Fruit fly (Drosophila melanogaster) whole organism: Measurements from ENCODE around the gene CG11755.

Source experiments
- CG8478 ChIP-seq: fragments of >200 bp; optimal IDR thresholded peaks from 2 replicates; lab custom pipeline; 2018; ENCODE audit warnings: inconsistent platforms
- Dll ChIP-seq: fragments of >200 bp; optimal IDR thresholded peaks from 2 replicates; lab custom pipeline; 2017
- EcR ChIP-seq, 2 experiments: fragments of >200 bp; optimal IDR thresholded peaks; 2 replicates each; lab custom pipeline; 2017; ENCODE audit warnings: missing biosample characterization in 2 of 2, missing genetic modification characterization in 2 of 2, missing genetic modification reagents in 2 of 2
- pan ChIP-seq: fragments of >200 bp; optimal IDR thresholded peaks from 2 replicates; lab custom pipeline; 2017
- psq ChIP-seq: fragments of >200 bp; optimal IDR thresholded peaks from 2 replicates; lab custom pipeline; 2017
- usp ChIP-seq: fragments of >200 bp; optimal IDR thresholded peaks from 2 replicates; lab custom pipeline; 2017; ENCODE audit warnings: missing biosample characterization, missing genetic modification characterization, mixed read lengths

The CG11755 gene

dm6 chr3R:8705323-8706097, 28.8 kb downstream of the CG11755 start:
- TF ChIP-seq psq (lab: Kevin White, UChicago) (no peak), pan (lab: Kevin White, UChicago) (no peak), CG8478 (lab: Kevin White, UChicago) (no peak)

DNA sequence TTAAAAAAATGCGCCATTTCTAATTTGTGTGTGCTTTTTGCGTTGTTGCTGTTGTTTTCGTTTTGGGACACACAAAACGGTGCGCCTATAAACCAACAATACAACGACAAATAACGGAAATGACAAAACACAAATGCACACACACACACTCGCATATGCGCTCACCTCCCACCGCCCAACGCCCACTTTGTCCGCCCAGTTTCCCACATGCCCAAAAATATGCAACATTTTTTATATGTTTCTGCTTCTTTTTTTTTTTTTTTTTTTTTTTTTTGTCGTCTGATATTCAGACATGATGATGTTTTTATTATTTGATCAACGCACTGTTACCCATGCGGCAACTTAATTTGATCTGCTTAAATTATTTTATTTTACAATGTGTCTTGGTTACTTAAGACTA, 30.5 kb downstream of the CG11755 start:
- TF ChIP-seq usp (GFP tag; lab: Kevin White, UChicago) (no peak), Dll (lab: Kevin White, UChicago) (no peak), psq (lab: Kevin White, UChicago) (no peak), EcR (GFP tag; optimal IDR thresholded peaks at IDR 0.05; lab: Kevin White, UChicago) (no peak), pan (lab: Kevin White, UChicago) (no peak), CG8478 (lab: Kevin White, UChicago) (no peak)

DNA sequence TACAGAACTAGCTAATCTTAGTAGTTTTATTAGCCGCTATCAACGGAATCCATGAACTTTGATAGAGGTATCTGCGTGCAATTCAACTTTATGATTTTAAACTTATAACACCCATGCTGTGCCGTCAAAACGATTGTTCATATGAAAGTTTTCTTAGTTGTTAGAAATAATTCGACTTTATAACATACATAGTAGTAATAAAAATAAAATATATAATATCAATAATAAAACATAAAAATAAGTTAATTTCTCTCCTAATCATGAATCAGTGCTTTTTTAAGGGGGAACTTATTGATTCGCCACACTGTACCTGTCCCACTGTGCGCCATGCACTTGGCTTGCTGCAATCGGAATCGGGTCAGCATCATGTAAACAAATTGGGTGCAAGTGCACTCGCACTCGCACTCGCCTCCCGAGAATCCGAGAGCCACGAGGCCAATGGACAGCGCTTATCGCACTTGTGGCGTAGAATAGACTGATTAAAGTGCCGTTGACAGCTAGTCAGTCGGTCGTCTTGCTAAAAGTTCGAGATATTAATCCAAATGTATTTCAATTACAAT, 35.3 kb downstream of the CG11755 start:
- TF ChIP-seq psq (lab: Kevin White, UChicago) = no peak
- no peak for TF ChIP-seq usp (GFP tag; lab: Kevin White, UChicago)
- TF ChIP-seq CG8478 (lab: Kevin White, UChicago) = no peak
- TF ChIP-seq pan (lab: Kevin White, UChicago) = no peak
- no peak for TF ChIP-seq Dll (lab: Kevin White, UChicago)
- no peak for TF ChIP-seq EcR (GFP tag; optimal IDR thresholded peaks at IDR 0.05; lab: Kevin White, UChicago)

- TF ChIP-seq Dll (lab: Kevin White, UChicago) = no peak
- no peak for TF ChIP-seq psq (lab: Kevin White, UChicago)
- TF ChIP-seq pan (lab: Kevin White, UChicago) = no peak
- no peak for TF ChIP-seq EcR (GFP tag; optimal IDR thresholded peaks at IDR 0.05; lab: Kevin White, UChicago)
- TF ChIP-seq CG8478 (lab: Kevin White, UChicago) = no peak
- TF ChIP-seq usp (GFP tag; lab: Kevin White, UChicago) = no peak
These were observed 36.0 kb downstream of the CG11755 start, which contains the start of gene CG8112 for dm6 chr3R:8712722-8713131. Gene CG8112 (plus strand): TSS chr3R:8712933.

- TF ChIP-seq psq (lab: Kevin White, UChicago) = no peak
- TF ChIP-seq pan (lab: Kevin White, UChicago) = no peak
- no peak for TF ChIP-seq EcR (GFP tag; optimal IDR thresholded peaks at IDR 0.05; lab: Kevin White, UChicago)
- no peak for TF ChIP-seq usp (GFP tag; lab: Kevin White, UChicago)
- no peak for TF ChIP-seq CG8478 (lab: Kevin White, UChicago)
- no peak for TF ChIP-seq Dll (lab: Kevin White, UChicago)
These were observed 38.7 kb downstream of the CG11755 start for dm6 chr3R:8715371-8715770.

- TF ChIP-seq usp (GFP tag; lab: Kevin White, UChicago) (no peak), Dll (lab: Kevin White, UChicago) (no peak)
These were observed 39.3 kb downstream of the CG11755 start, which contains the start of gene TMEM216 for dm6 chr3R:8715851-8716550. Gene TMEM216 (plus strand): TSS chr3R:8716243.

DNA sequence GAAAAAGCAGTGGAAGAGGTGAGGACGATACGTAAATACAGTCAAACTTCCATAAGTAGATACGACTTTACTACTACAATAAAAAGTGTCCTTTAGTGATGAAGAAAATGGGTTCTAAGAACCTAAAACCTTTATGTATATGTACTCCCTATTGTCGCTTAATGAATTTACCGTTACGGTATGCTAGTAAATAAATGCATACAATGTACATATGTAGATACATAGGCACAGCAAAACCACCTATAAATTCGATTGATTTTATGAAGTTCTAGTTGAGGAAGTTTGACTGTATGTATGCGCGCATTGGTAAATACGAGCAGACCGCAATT, 39.8 kb downstream of the CG11755 start:
- TF ChIP-seq pan (lab: Kevin White, UChicago) = no peak

dm6 chr3R:8718356-8718755, 41.6 kb downstream of the CG11755 start, which contains the start of gene Cks85A:
Gene Cks85A (minus strand): TSS chr3R:8718456.
- TF ChIP-seq CG8478 (lab: Kevin White, UChicago) (no peak), pan (lab: Kevin White, UChicago) (no peak), usp (GFP tag; lab: Kevin White, UChicago) (no peak), Dll (lab: Kevin White, UChicago) (no peak), psq (lab: Kevin White, UChicago) (no peak), EcR (GFP tag; optimal IDR thresholded peaks at IDR 0.05; lab: Kevin White, UChicago) (no peak)

dm6 chr3R:8718898-8719297, 42.2 kb downstream of the CG11755 start, which contains the start of gene CG11760:
Gene CG11760 (plus strand): TSS chr3R:8719198.
- TF ChIP-seq usp (GFP tag; lab: Kevin White, UChicago) = no peak
- no peak for TF ChIP-seq psq (lab: Kevin White, UChicago)
- no peak for TF ChIP-seq Dll (lab: Kevin White, UChicago)
- TF ChIP-seq EcR (GFP tag; optimal IDR thresholded peaks at IDR 0.05; lab: Kevin White, UChicago) = no peak
- TF ChIP-seq pan (lab: Kevin White, UChicago) = no peak
- TF ChIP-seq CG8478 (lab: Kevin White, UChicago) = no peak

dm6 chr3R:8721071-8721470, 44.4 kb downstream of the CG11755 start, which contains the start of gene CG8136:
Gene CG8136 (plus strand): TSS chr3R:8721371.
- TF ChIP-seq pan (lab: Kevin White, UChicago) (no peak), usp (GFP tag; lab: Kevin White, UChicago) (no peak), EcR (GFP tag; optimal IDR thresholded peaks at IDR 0.05; lab: Kevin White, UChicago) (no peak), psq (lab: Kevin White, UChicago) (no peak), CG8478 (lab: Kevin White, UChicago) (no peak), Dll (lab: Kevin White, UChicago) (no peak)

- TF ChIP-seq Dll (lab: Kevin White, UChicago) (no peak), EcR (GFP tag; optimal IDR thresholded peaks at IDR 0.05; lab: Kevin White, UChicago) (no peak), CG8478 (lab: Kevin White, UChicago) (no peak), psq (lab: Kevin White, UChicago) (no peak), usp (GFP tag; lab: Kevin White, UChicago) (no peak), pan (lab: Kevin White, UChicago) (no peak)
These were observed 46.3 kb downstream of the CG11755 start, which contains the start of gene nom for dm6 chr3R:8722962-8723548. Gene nom (plus strand): TSS chr3R:8723174.
